Comparison of ENCODE assay signal across 6 worm cellular contexts in the genomic region with DNA sequence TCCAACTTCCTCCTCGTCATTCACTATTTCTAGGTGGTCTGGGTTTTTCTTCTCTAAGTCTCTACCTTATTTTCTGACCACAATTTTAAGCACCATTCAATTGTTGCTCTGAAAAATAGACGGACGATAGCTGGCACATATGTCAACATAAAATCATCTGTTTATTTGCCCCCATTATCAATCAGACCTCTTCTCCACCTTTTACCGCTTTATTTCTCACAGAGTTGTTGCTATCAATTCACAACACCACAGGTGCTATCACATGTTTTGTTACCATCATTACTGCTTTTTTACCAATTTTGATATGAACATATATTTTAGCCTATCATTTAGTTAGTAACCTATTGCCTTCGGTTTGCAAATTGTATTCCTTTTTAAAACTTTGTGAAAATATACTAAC.
TF ChIP-seq lines count a peak whose summit lies in the region.

No protein-coding gene starts in this region.

TF ChIP-seq in whole organism, L1 larva, 84 proteins besides CTCF, POLR2A, EP300 and RAD21:
- TF ChIP-seq lin-13 (GFP tag; optimal IDR thresholded peaks at IDR 0.05; lab: Kevin White, UChicago) = no peak
- peak; percentile 6 for TF ChIP-seq nhr-71 (tag; optimal IDR thresholded peaks at IDR 0.05; lab: Kevin White, UChicago)
- TF ChIP-seq pqm-1 (tag; optimal IDR thresholded peaks at IDR 0.05; lab: Kevin White, UChicago) = peak; percentile 5
- no peak for TF ChIP-seq F16B12.6 (tag; optimal IDR thresholded peaks at IDR 0.05; lab: Kevin White, UChicago)
- no peak for TF ChIP-seq sup-37 (GFP tag; optimal IDR thresholded peaks at IDR 0.05; lab: Kevin White, UChicago)
- TF ChIP-seq elt-2 (tag; optimal IDR thresholded peaks at IDR 0.05; lab: Kevin White, UChicago) = peak; percentile 82

TF ChIP-seq in whole organism, L2 larva, 48 proteins besides CTCF, POLR2A, EP300 and RAD21:
- no peak for TF ChIP-seq mbf-1 (tag; optimal IDR thresholded peaks at IDR 0.05; lab: Kevin White, UChicago)
- no peak for TF ChIP-seq peb-1 (tag; optimal IDR thresholded peaks at IDR 0.05; lab: Kevin White, UChicago)
- TF ChIP-seq crh-2 (tag; optimal IDR thresholded peaks at IDR 0.05; lab: Kevin White, UChicago) = peak; percentile 14
- TF ChIP-seq ama-1 (optimal IDR thresholded peaks at IDR 0.05; lab: Kevin White, UChicago) = no peak
- TF ChIP-seq skn-1 (tag; optimal IDR thresholded peaks at IDR 0.05; lab: Kevin White, UChicago) = no peak

TF ChIP-seq in whole organism, L3 larva, 47 proteins besides CTCF, POLR2A, EP300 and RAD21:
- TF ChIP-seq lin-39 (tag; optimal IDR thresholded peaks at IDR 0.05; lab: Kevin White, UChicago) (no peak), pha-4 (tag; optimal IDR thresholded peaks at IDR 0.05; lab: Kevin White, UChicago) (peak; percentile 80), elt-2 (tag; optimal IDR thresholded peaks at IDR 0.05; lab: Kevin White, UChicago) (peak; percentile 41), pqm-1 (tag; optimal IDR thresholded peaks at IDR 0.05; lab: Kevin White, UChicago) (peak; percentile 17), jun-1 (tag; optimal IDR thresholded peaks at IDR 0.05; lab: Kevin White, UChicago) (peak; percentile 1)

TF ChIP-seq in whole organism, L4 larva, 104 proteins besides CTCF, POLR2A, EP300 and RAD21:
- TF ChIP-seq hmg-1.1 (GFP tag; IDR thresholded peaks at IDR 0.05; lab: Robert Waterston, UW) = no peak
- TF ChIP-seq mxl-3 (GFP tag; optimal IDR thresholded peaks at IDR 0.05; lab: Kevin White, UChicago) = no peak
- TF ChIP-seq nhr-28 (tag; optimal IDR thresholded peaks at IDR 0.05; lab: Kevin White, UChicago) = peak; percentile 71
- TF ChIP-seq spr-1 (tag; optimal IDR thresholded peaks at IDR 0.05; lab: Kevin White, UChicago) = no peak
- TF ChIP-seq daf-16 (GFP tag; optimal IDR thresholded peaks at IDR 0.05; lab: Kevin White, UChicago) = no peak
- TF ChIP-seq daf-16 (tag; optimal IDR thresholded peaks at IDR 0.05; lab: Kevin White, UChicago) = peak; percentile 91
- TF ChIP-seq lin-38 (GFP tag; IDR thresholded peaks at IDR 0.05; lab: Robert Waterston, UW) = no peak
- TF ChIP-seq R02D3.7 (tag; optimal IDR thresholded peaks at IDR 0.05; lab: Kevin White, UChicago) = no peak
- TF ChIP-seq F10B5.3 (tag; optimal IDR thresholded peaks at IDR 0.05; lab: Kevin White, UChicago) = no peak
- peak; percentile 26 for TF ChIP-seq dve-1 (tag; optimal IDR thresholded peaks at IDR 0.05; lab: Kevin White, UChicago; ENCODE audit: insufficient read depth)
- peak; percentile 9 for TF ChIP-seq nhr-77 (tag; optimal IDR thresholded peaks at IDR 0.05; lab: Kevin White, UChicago)
- TF ChIP-seq ztf-11 (tag; optimal IDR thresholded peaks at IDR 0.05; lab: Kevin White, UChicago) = no peak
- TF ChIP-seq pqm-1 (tag; optimal IDR thresholded peaks at IDR 0.05; lab: Kevin White, UChicago) = peak; percentile 19
- no peak for TF ChIP-seq skn-1 (tag; optimal IDR thresholded peaks at IDR 0.05; lab: Kevin White, UChicago)
- TF ChIP-seq hlh-30 (tag; optimal IDR thresholded peaks at IDR 0.05; lab: Kevin White, UChicago; ENCODE audit: insufficient read depth) = peak; percentile 11

TF ChIP-seq in whole organism, late embryonic, 69 proteins besides CTCF, POLR2A, EP300 and RAD21:
- TF ChIP-seq fkh-6 (tag; optimal IDR thresholded peaks at IDR 0.05; lab: Kevin White, UChicago) = no peak
- peak; percentile 55 for TF ChIP-seq elt-2 (tag; optimal IDR thresholded peaks at IDR 0.05; lab: Kevin White, UChicago)
TF ChIP-seq in whole organism, late embryonic: peak in this region for 1.

TF ChIP-seq in whole organism, young adult, 124 proteins besides CTCF, POLR2A, EP300 and RAD21:
- TF ChIP-seq Y95B8A.8 (GFP tag; IDR thresholded peaks at IDR 0.05; lab: Robert Waterston, UW) (0 out of 2 replicates have a peak, but pooled peaks have one; percentile 16), ceh-100 (GFP tag; IDR thresholded peaks at IDR 0.05; lab: Robert Waterston, UW) (no peak), B0019.2 (GFP tag; conservative IDR thresholded peaks at IDR 0.05; lab: Robert Waterston, UW) (no peak), ceh-40 (GFP tag; IDR thresholded peaks at IDR 0.05; lab: Robert Waterston, UW) (no peak), zim-3 (tag; optimal IDR thresholded peaks at IDR 0.05; lab: Kevin White, UChicago) (no peak), ceh-27 (GFP tag; optimal IDR thresholded peaks at IDR 0.05; lab: Kevin White, UChicago) (no peak), mes-4 (tag; optimal IDR thresholded peaks at IDR 0.05; lab: Kevin White, UChicago) (no peak), hmg-20 (GFP tag; IDR thresholded peaks at IDR 0.05; lab: Robert Waterston, UW) (no peak), attf-6 (GFP tag; IDR thresholded peaks at IDR 0.05; lab: Robert Waterston, UW) (no peak), hlh-26 (GFP tag; conservative IDR thresholded peaks at IDR 0.05; lab: Robert Waterston, UW) (no peak), nhr-80 (tag; optimal IDR thresholded peaks at IDR 0.05; lab: Kevin White, UChicago) (peak; percentile 43), unc-130 (GFP tag; optimal IDR thresholded peaks at IDR 0.05; lab: Kevin White, UChicago) (no peak), Y53G8AR.9 (GFP tag; conservative IDR thresholded peaks at IDR 0.05; lab: Robert Waterston, UW) (no peak), lag-1 (GFP tag; IDR thresholded peaks at IDR 0.05; lab: Robert Waterston, UW) (no peak)
